Worm (Caenorhabditis elegans) whole organism, L1 larva: Measurements from ENCODE around the gene F59B10.5.

Experiments
- ceh-82 ChIP-seq, 3 experiments: fragments of 150-350 bp in 1 of 3; sonication (generic microtip) in 2 of 3; optimal IDR thresholded peaks; 2 replicates each; lab custom pipeline; 2014 to 2017; ENCODE audit warnings: missing biosample characterization in 3 of 3, missing genetic modification characterization in 3 of 3
- ceh-90 ChIP-seq: sonication (generic microtip); optimal IDR thresholded peaks from 2 replicates; lab custom pipeline; 2016; ENCODE audit warnings: missing genetic modification characterization, missing compliant biosample characterization
- elt-2 ChIP-seq: sonication (generic microtip); optimal IDR thresholded peaks from 2 replicates; lab custom pipeline; 2016; ENCODE audit warnings: missing genetic modification characterization, mild to moderate bottlenecking, inconsistent platforms, missing compliant biosample characterization, missing genetic modification reagents
- isw-1 ChIP-seq: fragments of 200-800 bp; sonication (Bioruptor generic); IDR thresholded peaks from 2 replicates; pipeline ENCODE4 v1.3.6; 2022; ENCODE audit warnings: missing genetic modification characterization, missing compliant biosample characterization
- lin-15B ChIP-seq: fragments of 150-350 bp; sonication (generic microtip); optimal IDR thresholded peaks from 3 replicates; lab custom pipeline; 2014; ENCODE audit warnings: missing biosample characterization, missing genetic modification characterization
- lsy-2 ChIP-seq, 2 experiments: fragments of 150-350 bp; optimal IDR thresholded peaks; 2 replicates each; lab custom pipeline; 2014; ENCODE audit warnings: missing biosample characterization in 2 of 2, missing genetic modification characterization in 2 of 2
- mdl-1 ChIP-seq, 2 experiments: fragments of 150-350 bp; optimal IDR thresholded peaks; 2 replicates each; lab custom pipeline; 2014 to 2017; ENCODE audit warnings: missing biosample characterization in 2 of 2, missing genetic modification characterization in 2 of 2, inconsistent platforms in 1 of 2
- nhr-28 ChIP-seq: fragments of 150-350 bp; optimal IDR thresholded peaks from 2 replicates; lab custom pipeline; 2014; ENCODE audit warnings: missing biosample characterization, missing genetic modification characterization
- unc-62 ChIP-seq: fragments of 150-350 bp; optimal IDR thresholded peaks from 2 replicates; lab custom pipeline; 2014; ENCODE audit warnings: missing biosample characterization, missing genetic modification reagents, missing genetic modification characterization

- TF ChIP-seq unc-62 (GFP tag; lab: Kevin White, UChicago) (no peak), elt-2 (tag; lab: Kevin White, UChicago) (no peak), ceh-90 (tag; lab: Kevin White, UChicago) (no peak), lsy-2 (tag; optimal IDR thresholded peaks at IDR 0.05; lab: Kevin White, UChicago) (no peak), ceh-82 (tag; optimal IDR thresholded peaks at IDR 0.05; lab: Kevin White, UChicago) (no peak), mdl-1 (tag; optimal IDR thresholded peaks at IDR 0.05; lab: Kevin White, UChicago) (no peak), lin-15B (tag; lab: Kevin White, UChicago) (no peak), isw-1 (no peak), nhr-28 (tag; lab: Kevin White, UChicago) (no peak)
These were observed 48.5 kb upstream of the F59B10.5 start, which contains the start of gene C06A1.3 for ce11 chrII:10571967-10572366.
